Fruit fly (Drosophila melanogaster): ENCODE data around the gene sba.

sba gene

dm6 chr3R:23919366-23919765, 3.4 kb downstream of the sba start (continued):
- TF ChIP-seq CG15011 (GFP tag; optimal IDR thresholded peaks at IDR 0.05) (peak; percentile 55), D19B (GFP tag; optimal IDR thresholded peaks at IDR 0.05) (peak; percentile 21), vfl (GFP tag; optimal IDR thresholded peaks at IDR 0.05) (no peak), CG4328 (GFP tag; optimal IDR thresholded peaks at IDR 0.05) (peak; percentile 30), BtbVII (GFP tag; optimal IDR thresholded peaks at IDR 0.05) (peak; percentile 83), CG5953 (GFP tag; IDR thresholded peaks at IDR 0.05) (no peak), dmrt99B (tag; optimal IDR thresholded peaks at IDR 0.05) (peak; percentile 52), sr (GFP tag; IDR thresholded peaks at IDR 0.05) (peak; percentile 25; the same call in 1 of the 3 replicates), chinmo (GFP tag; IDR thresholded peaks at IDR 0.05; ENCODE audit: partially characterized antibody) (0 out of 4 replicates have a peak, but pooled peaks have one; percentile 39), nau (GFP tag; optimal IDR thresholded peaks at IDR 0.05) (peak; percentile 79), CG34224 (GFP tag; IDR thresholded peaks at IDR 0.05; ENCODE audit: partially characterized antibody) (no peak), CG6254 (GFP tag; optimal IDR thresholded peaks at IDR 0.05) (peak; percentile 21), CG32767 (GFP tag; IDR thresholded peaks at IDR 0.05) (no peak; the same call in 1 of the 2 replicates), CG3065 (GFP tag; optimal IDR thresholded peaks at IDR 0.05) (no peak), Vsx1 (GFP tag; optimal IDR thresholded peaks at IDR 0.05) (peak; percentile 63), unpg (GFP tag; optimal IDR thresholded peaks at IDR 0.05) (peak; percentile 55), MTF-1 (GFP tag; optimal IDR thresholded peaks at IDR 0.05; ENCODE audit: borderline replicate concordance) (peak; percentile 70), bsh (GFP tag; optimal IDR thresholded peaks at IDR 0.05) (no peak), CG6654 (GFP tag; optimal IDR thresholded peaks at IDR 0.05) (no peak), sisA (GFP tag; IDR thresholded peaks at IDR 0.05) (no peak), CG34376 (GFP tag; optimal IDR thresholded peaks at IDR 0.05) (peak; percentile 2), CG13624 (GFP tag; optimal IDR thresholded peaks at IDR 0.05) (no peak), grn (GFP tag; optimal IDR thresholded peaks at IDR 0.05) (peak; percentile 6), kni (GFP tag; optimal IDR thresholded peaks at IDR 0.05) (peak; percentile 30), CG1233 (GFP tag; optimal IDR thresholded peaks at IDR 0.05) (peak; percentile 62), fd64A (GFP tag; optimal IDR thresholded peaks at IDR 0.05) (peak; percentile 68), Atf3 (GFP tag; optimal IDR thresholded peaks at IDR 0.05) (no peak), CG1529 (GFP tag; optimal IDR thresholded peaks at IDR 0.05) (peak; percentile 21), CG11504 (tag; optimal IDR thresholded peaks at IDR 0.05) (peak; percentile 25), Bgb (GFP tag; IDR thresholded peaks at IDR 0.05; ENCODE audit: partially characterized antibody) (no peak), Myb (GFP tag; optimal IDR thresholded peaks at IDR 0.05) (no peak), mam (GFP tag; optimal IDR thresholded peaks at IDR 0.05) (no peak), CG13775 (GFP tag; optimal IDR thresholded peaks at IDR 0.05) (peak; percentile 3), shn (GFP tag; optimal IDR thresholded peaks at IDR 0.05) (no peak), CG17802 (tag; optimal IDR thresholded peaks at IDR 0.05) (no peak), slbo (GFP tag; IDR thresholded peaks at IDR 0.05) (no peak), CG4707 (GFP tag; optimal IDR thresholded peaks at IDR 0.05) (peak; percentile 32), CG12071 (GFP tag; optimal IDR thresholded peaks at IDR 0.05) (peak; percentile 85), CG18011 (GFP tag; optimal IDR thresholded peaks at IDR 0.05) (peak; percentile 8), unc-4 (GFP tag; IDR thresholded peaks at IDR 0.05; ENCODE audit: partially characterized antibody) (no peak), CG11723 (GFP tag; optimal IDR thresholded peaks at IDR 0.05) (peak; percentile 46), disco-r (GFP tag; optimal IDR thresholded peaks at IDR 0.05) (no peak), CG12299 (tag; optimal IDR thresholded peaks at IDR 0.05) (peak; percentile 21), so (GFP tag; IDR thresholded peaks at IDR 0.05) (peak; percentile 39; the same call in 2 of the 3 replicates), CG1603 (tag; optimal IDR thresholded peaks at IDR 0.05) (peak; percentile 34), seq (GFP tag; IDR thresholded peaks at IDR 0.05) (peak; percentile 66), Nf-YC (tag; optimal IDR thresholded peaks at IDR 0.05) (peak; percentile 26), Eip74EF (GFP tag; optimal IDR thresholded peaks at IDR 0.05) (peak in 1 of 2 experiments; percentile 28), dm (GFP tag; optimal IDR thresholded peaks at IDR 0.05) (no peak)

Measured in whole organism, embryonic.